Worm (Caenorhabditis elegans) whole organism, L3 larva: Measurements from ENCODE around the gene bmy-1.

Source experiments
- aly-2 ChIP-seq: fragments of 150-350 bp; optimal IDR thresholded peaks from 2 replicates; lab custom pipeline; 2014; ENCODE audit warnings: missing biosample characterization, missing genetic modification characterization
- ama-1 ChIP-seq: fragments of 150-350 bp; optimal IDR thresholded peaks from 2 replicates; lab custom pipeline; 2018
- fkh-10 ChIP-seq: sonication (generic microtip); optimal IDR thresholded peaks from 2 replicates; lab custom pipeline; 2017; ENCODE audit warnings: missing biosample characterization, missing genetic modification reagents, missing genetic modification characterization
- lin-15B ChIP-seq: fragments of 150-350 bp; optimal IDR thresholded peaks from 2 replicates; lab custom pipeline; 2014; ENCODE audit warnings: missing biosample characterization, missing genetic modification characterization
- lin-39 ChIP-seq: fragments of 150-350 bp; optimal IDR thresholded peaks from 2 replicates; lab custom pipeline; 2018; ENCODE audit warnings: missing biosample characterization, missing genetic modification reagents, missing genetic modification characterization
- mdl-1 ChIP-seq: fragments of 150-350 bp; optimal IDR thresholded peaks from 2 replicates; lab custom pipeline; 2014; ENCODE audit warnings: missing biosample characterization, missing genetic modification characterization
- nhr-23 ChIP-seq: fragments of 150-350 bp; optimal IDR thresholded peaks from 2 replicates; lab custom pipeline; 2014; ENCODE audit warnings: missing biosample characterization, missing genetic modification reagents, missing genetic modification characterization
- sea-2 ChIP-seq: fragments of 150-350 bp; sonication (generic microtip); optimal IDR thresholded peaks from 4 replicates; lab custom pipeline; 2014; ENCODE audit warnings: missing biosample characterization, missing genetic modification reagents, missing genetic modification characterization
- zag-1 ChIP-seq: fragments of 150-350 bp; optimal IDR thresholded peaks from 2 replicates; lab custom pipeline; 2014; ENCODE audit warnings: missing biosample characterization, missing genetic modification characterization
- ztf-4 ChIP-seq: fragments of 150-350 bp; optimal IDR thresholded peaks from 2 replicates; lab custom pipeline; 2014; ENCODE audit warnings: missing biosample characterization, missing genetic modification characterization

DNA sequence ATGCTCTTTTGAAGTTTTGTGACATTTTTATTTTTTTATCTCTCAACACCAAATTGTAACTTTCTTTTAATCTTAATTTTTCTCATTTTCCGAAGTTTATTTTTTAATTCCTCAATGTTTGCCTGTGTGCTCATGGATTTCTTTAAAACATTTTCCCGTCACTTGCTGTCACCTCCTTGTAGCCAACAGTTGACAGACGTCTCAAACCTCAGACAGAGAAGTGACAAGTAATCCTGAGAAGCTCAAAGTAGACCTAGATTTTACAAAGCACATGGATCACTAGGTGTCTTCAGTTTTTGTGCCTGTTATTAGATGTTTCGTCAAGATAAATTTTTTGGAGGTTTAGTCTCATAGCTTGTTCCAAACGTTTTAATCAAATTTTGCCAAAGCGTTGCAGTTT is 48.8 kb upstream of the bmy-1 start:
- TF ChIP-seq lin-39 (tag; lab: Kevin White, UChicago) (no peak), mdl-1 (tag; lab: Kevin White, UChicago) (no peak), ama-1 (lab: Kevin White, UChicago) (no peak), nhr-23 (tag; lab: Kevin White, UChicago) (no peak), aly-2 (tag; lab: Kevin White, UChicago) (no peak), zag-1 (tag; lab: Kevin White, UChicago) (no peak), ztf-4 (tag; lab: Kevin White, UChicago) (no peak), lin-15B (tag; lab: Kevin White, UChicago) (no peak), sea-2 (GFP tag; lab: Kevin White, UChicago) (no peak), fkh-10 (GFP tag; lab: Kevin White, UChicago) (no peak)
